Fruit fly (Drosophila melanogaster) S2 (cell line): ENCODE data around the gene CG1024.

Experiments
- CG8478 ChIP-seq: fragments of >200 bp; optimal IDR thresholded peaks from 2 replicates; lab custom pipeline; 2018
- CTCF ChIP-seq, 2 experiments: fragments of >200 bp; optimal IDR thresholded peaks; 2 replicates each; lab custom pipeline; 2018

dm6 chr3R:6411454-6412204, 31.5 kb upstream of the CG1024 start:
- TF ChIP-seq CG8478 (lab: Kevin White, UChicago) (no peak), CTCF (optimal IDR thresholded peaks at IDR 0.05; lab: Kevin White, UChicago) (no peak)
